Worm (Caenorhabditis elegans) whole organism, L4 larva: ENCODE results near the gene mltn-5.
A peak's percentile ranks its signal among the peaks of the same experiment; 100 is the strongest.

Source experiments
- F37D6.2 ChIP-seq: sonication (generic microtip); optimal IDR thresholded peaks from 2 replicates; lab custom pipeline; 2016; ENCODE audit warnings: mild to moderate bottlenecking, missing genetic modification characterization, missing compliant biosample characterization
- Y5F2A.4 ChIP-seq: fragments of 200-800 bp; sonication (Bioruptor generic); optimal IDR thresholded peaks from 2 replicates; lab custom pipeline; 2018; ENCODE audit warnings: mild to moderate bottlenecking, missing genetic modification characterization, missing compliant biosample characterization
- ZK337.2 ChIP-seq: fragments of 200-800 bp; sonication (Bioruptor generic); IDR thresholded peaks from 2 replicates; pipeline ENCODE4 v1.3.6; 2022; ENCODE audit warnings: missing genetic modification reagents, missing genetic modification characterization, missing compliant biosample characterization
- aha-1 ChIP-seq: fragments of 150-350 bp; peaks from one replicate; lab custom pipeline; 2014; ENCODE audit warnings: missing biosample characterization, missing genetic modification characterization
- ceh-44 ChIP-seq: fragments of 200-800 bp; sonication (Bioruptor generic); IDR thresholded peaks from 2 replicates; pipeline ENCODE4 v1.3.6; 2022; ENCODE audit warnings: missing genetic modification reagents, missing genetic modification characterization, missing compliant biosample characterization
- ceh-62 ChIP-seq: sonication (generic microtip); optimal IDR thresholded peaks from 2 replicates; lab custom pipeline; 2017; ENCODE audit warnings: missing biosample characterization, missing genetic modification characterization
- ctbp-1 ChIP-seq: fragments of 200-800 bp; sonication (Bioruptor generic); IDR thresholded peaks from 2 replicates; pipeline ENCODE4 v1.3.6; 2022; ENCODE audit warnings: missing genetic modification reagents, missing genetic modification characterization, missing compliant biosample characterization
- daf-16 ChIP-seq, 3 experiments: sonication (generic microtip); optimal IDR thresholded peaks; 2 replicates each; lab custom pipeline; 2016 to 2017; ENCODE audit warnings: missing genetic modification characterization in 3 of 3, missing genetic modification reagents in 3 of 3, mild to moderate bottlenecking in 2 of 3, missing compliant biosample characterization in 2 of 3, missing biosample characterization in 1 of 3, moderate library complexity in 1 of 3
- dmd-6 ChIP-seq: fragments of 200-800 bp; sonication (Bioruptor generic); IDR thresholded peaks from 2 replicates; pipeline ENCODE4 v1.3.6; 2022; ENCODE audit warnings: missing genetic modification reagents, missing genetic modification characterization, missing compliant biosample characterization
- dmd-8 ChIP-seq: fragments of 200-800 bp; sonication (Bioruptor generic); IDR thresholded peaks from 2 replicates; pipeline ENCODE4 v1.3.6; 2022; ENCODE audit warnings: missing genetic modification characterization, missing compliant biosample characterization
- dmd-9 ChIP-seq: fragments of 200-800 bp; sonication (Bioruptor generic); IDR thresholded peaks from 2 replicates; pipeline ENCODE4 v1.3.6; 2022; ENCODE audit warnings: missing genetic modification reagents, missing genetic modification characterization, missing compliant biosample characterization
- dpl-1 ChIP-seq: fragments of 150-350 bp; optimal IDR thresholded peaks from 2 replicates; lab custom pipeline; 2014; ENCODE audit warnings: missing biosample characterization, missing genetic modification reagents, missing genetic modification characterization
- duxl-1 ChIP-seq: sonication (generic microtip); optimal IDR thresholded peaks from 2 replicates; lab custom pipeline; 2016; ENCODE audit warnings: mild to moderate bottlenecking, missing genetic modification characterization, moderate library complexity, missing compliant biosample characterization; ENCODE audit not compliant: poor library complexity
- dve-1 ChIP-seq: sonication (generic microtip); optimal IDR thresholded peaks from 2 replicates; lab custom pipeline; 2017; ENCODE audit warnings: antibody characterized with exemption, mild to moderate bottlenecking, missing genetic modification characterization, missing compliant biosample characterization; ENCODE audit not compliant: insufficient read depth
- egl-27 ChIP-seq: sonication (generic microtip); optimal IDR thresholded peaks from 3 replicates; lab custom pipeline; 2017; ENCODE audit warnings: missing biosample characterization, missing genetic modification reagents, missing genetic modification characterization
- egl-43 ChIP-seq: fragments of 200-800 bp; sonication (Bioruptor generic); IDR thresholded peaks from 2 replicates; pipeline ENCODE4 v1.3.6; 2022; ENCODE audit warnings: missing genetic modification reagents, missing genetic modification characterization, missing compliant biosample characterization
- fos-1 ChIP-seq: fragments of 150-350 bp; optimal IDR thresholded peaks from 2 replicates; lab custom pipeline; 2014; ENCODE audit warnings: missing biosample characterization, missing genetic modification characterization
- hif-1 ChIP-seq, 2 experiments: sonication (generic microtip); optimal IDR thresholded peaks; 2 replicates each; lab custom pipeline; 2016 to 2017; ENCODE audit warnings: missing compliant biosample characterization in 2 of 2, missing genetic modification characterization in 2 of 2, missing genetic modification reagents in 2 of 2, missing genotype in 2 of 2, mild to moderate bottlenecking in 1 of 2
- hlh-11 ChIP-seq: fragments of 200-800 bp; sonication (Bioruptor generic); optimal IDR thresholded peaks from 2 replicates; lab custom pipeline; 2018; ENCODE audit warnings: mild to moderate bottlenecking, missing genetic modification characterization, missing compliant biosample characterization
- hlh-30 ChIP-seq: sonication (generic microtip); optimal IDR thresholded peaks from 2 replicates; lab custom pipeline; 2017; ENCODE audit warnings: antibody characterized with exemption, mild to moderate bottlenecking, missing genetic modification characterization, missing compliant biosample characterization; ENCODE audit not compliant: insufficient read depth
- lin-1 ChIP-seq: fragments of 200-800 bp; sonication (Bioruptor generic); IDR thresholded peaks from 2 replicates; pipeline ENCODE4 v1.3.6; 2022; ENCODE audit warnings: missing genetic modification reagents, missing genetic modification characterization, missing compliant biosample characterization
- lin-15B ChIP-seq: fragments of 150-350 bp; sonication (generic microtip); optimal IDR thresholded peaks from 3 replicates; lab custom pipeline; 2014; ENCODE audit warnings: missing biosample characterization, missing genetic modification characterization
- lsy-2 ChIP-seq, 2 experiments: fragments of 150-350 bp in 1 of 2; sonication (generic microtip) in 1 of 2; optimal IDR thresholded peaks; 2 replicates each; lab custom pipeline; 2014 to 2017; ENCODE audit warnings: missing biosample characterization in 2 of 2, missing genetic modification characterization in 2 of 2
- madf-5 ChIP-seq, 2 experiments: fragments of 200-800 bp; sonication (Bioruptor generic); IDR thresholded peaks; 2 replicates each; pipeline ENCODE4 v1.3.6; 2022; ENCODE audit warnings: missing compliant biosample characterization in 2 of 2, missing genetic modification characterization in 2 of 2
- mdl-1 ChIP-seq, 2 experiments: fragments of 150-350 bp in 1 of 2; sonication (generic microtip) in 1 of 2; optimal IDR thresholded peaks; 2 replicates each; lab custom pipeline; 2014 to 2017; ENCODE audit warnings: missing biosample characterization in 2 of 2, missing genetic modification characterization in 2 of 2
- mep-1 ChIP-seq: fragments of 150-350 bp; sonication (generic microtip); optimal IDR thresholded peaks from 3 replicates; lab custom pipeline; 2014; ENCODE audit warnings: missing biosample characterization, missing genetic modification characterization
- mes-2 ChIP-seq: sonication (generic microtip); optimal IDR thresholded peaks from 2 replicates; lab custom pipeline; 2016; ENCODE audit warnings: missing genotype, mild to moderate bottlenecking, missing genetic modification characterization, missing compliant biosample characterization; ENCODE audit not compliant: poor library complexity, severe bottlenecking
- mxl-3 ChIP-seq: fragments of 200-800 bp; sonication (Bioruptor generic); optimal IDR thresholded peaks from 2 replicates; lab custom pipeline; 2018; ENCODE audit warnings: mild to moderate bottlenecking, missing genetic modification characterization, missing compliant biosample characterization
- nhr-111 ChIP-seq: fragments of 200-800 bp; sonication (Bioruptor generic); optimal IDR thresholded peaks from 2 replicates; lab custom pipeline; 2018; ENCODE audit warnings: mild to moderate bottlenecking, missing genetic modification characterization, missing compliant biosample characterization
- nhr-237 ChIP-seq: sonication (generic microtip); optimal IDR thresholded peaks from 2 replicates; lab custom pipeline; 2017; ENCODE audit warnings: missing biosample characterization, missing genetic modification characterization
- nhr-28 ChIP-seq: fragments of 150-350 bp; optimal IDR thresholded peaks from 2 replicates; lab custom pipeline; 2014; ENCODE audit warnings: missing biosample characterization, missing genetic modification characterization
- nhr-42 ChIP-seq: fragments of 200-800 bp; sonication (Bioruptor generic); IDR thresholded peaks from 2 replicates; pipeline ENCODE4 v1.3.6; 2022; ENCODE audit warnings: missing genetic modification characterization, missing compliant biosample characterization
- nhr-77 ChIP-seq: fragments of 150-350 bp; optimal IDR thresholded peaks from 2 replicates; lab custom pipeline; 2014; ENCODE audit warnings: missing biosample characterization, missing genetic modification characterization
- pha-4 ChIP-seq, 2 experiments: fragments of 150-350 bp in 1 of 2; fragments of 200-800 bp in 1 of 2; sonication (Bioruptor generic) in 1 of 2; IDR thresholded peaks in 1 of 2; optimal IDR thresholded peaks in 1 of 2; 2 replicates each; pipeline versions ENCODE4 v1.3.6 to Lab custom; 2014 to 2022; ENCODE audit warnings: missing genetic modification characterization in 2 of 2, missing genetic modification reagents in 2 of 2, missing biosample characterization in 1 of 2, missing compliant biosample characterization in 1 of 2
- pqm-1 ChIP-seq: sonication (generic microtip); optimal IDR thresholded peaks from 2 replicates; lab custom pipeline; 2017; ENCODE audit warnings: missing biosample characterization, missing genetic modification characterization
- set-16 ChIP-seq: fragments of 200-800 bp; sonication (Bioruptor generic); IDR thresholded peaks from 2 replicates; pipeline ENCODE4 v1.3.6; 2022; ENCODE audit warnings: missing genetic modification reagents, missing genetic modification characterization, missing compliant biosample characterization
- tag-97 ChIP-seq: fragments of 200-800 bp; sonication (Bioruptor generic); IDR thresholded peaks from 2 replicates; pipeline ENCODE4 v1.3.6; 2022; ENCODE audit warnings: missing genetic modification characterization, missing compliant biosample characterization
- tra-1 ChIP-seq: fragments of 200-800 bp; sonication (Bioruptor generic); IDR thresholded peaks from 2 replicates; pipeline ENCODE4 v1.3.6; 2022; ENCODE audit warnings: missing genetic modification reagents, missing genetic modification characterization, missing compliant biosample characterization
- unc-130 ChIP-seq: sonication (generic microtip); optimal IDR thresholded peaks from 2 replicates; lab custom pipeline; 2016; ENCODE audit warnings: missing genetic modification reagents, missing genetic modification characterization, missing compliant biosample characterization
- unc-62 ChIP-seq, 3 experiments: fragments of 150-350 bp in 1 of 3; sonication (generic microtip); optimal IDR thresholded peaks in 2 of 3; peaks in 1 of 3; 1 replicate in 1 of 3; 2 replicates in 2 of 3; lab custom pipeline; 2014 to 2017; ENCODE audit warnings: missing biosample characterization in 3 of 3, missing genetic modification characterization in 3 of 3, missing genetic modification reagents in 3 of 3, missing genotype in 1 of 3
- ztf-11 ChIP-seq: fragments of 150-350 bp; optimal IDR thresholded peaks from 2 replicates; lab custom pipeline; 2014; ENCODE audit warnings: missing biosample characterization, missing genetic modification characterization
- ztf-7 ChIP-seq: fragments of 150-350 bp; optimal IDR thresholded peaks from 2 replicates; lab custom pipeline; 2014; ENCODE audit warnings: missing biosample characterization, missing genetic modification characterization

Gene mltn-5

ce11 chrII:13968979-13969378, 44.0 kb downstream of the mltn-5 start, which contains the start of gene sre-43:
TSS of gene sre-43 (minus strand) at chrII:13969079.
- TF ChIP-seq ceh-62 (tag; lab: Kevin White, UChicago) (no peak), nhr-111 (GFP tag; lab: Kevin White, UChicago) (no peak), dmd-6 (GFP tag; lab: Robert Waterston, UW) (no peak), pqm-1 (tag; lab: Kevin White, UChicago) (no peak), hif-1 (tag; optimal IDR thresholded peaks at IDR 0.05; lab: Kevin White, UChicago) (no peak), mxl-3 (no peak), duxl-1 (tag; lab: Kevin White, UChicago) (no peak), dmd-9 (GFP tag; lab: Robert Waterston, UW) (no peak)

ce11 chrII:13972199-13972598, 47.2 kb downstream of the mltn-5 start:
- TF ChIP-seq nhr-42 (GFP tag; lab: Robert Waterston, UW): peak; percentile 54
- TF ChIP-seq Y5F2A.4 (GFP tag; lab: Kevin White, UChicago): no peak
- TF ChIP-seq egl-43: 0 out of 2 replicates have a peak, but pooled peaks have one; percentile 32
- peak; percentile 82 for TF ChIP-seq set-16
- peak; percentile 87 for TF ChIP-seq aha-1 (tag; lab: Kevin White, UChicago)
- TF ChIP-seq ztf-7 (tag; lab: Kevin White, UChicago): no peak

- TF ChIP-seq nhr-28 (tag; lab: Kevin White, UChicago) (peak; percentile 51), ceh-44 (GFP tag; lab: Robert Waterston, UW) (no peak), mes-2 (tag; lab: Kevin White, UChicago) (peak; percentile 36), nhr-42 (GFP tag; lab: Robert Waterston, UW) (no peak), fos-1 (tag; lab: Kevin White, UChicago) (no peak), nhr-237 (tag; lab: Kevin White, UChicago) (no peak), nhr-111 (GFP tag; lab: Kevin White, UChicago) (no peak), dve-1 (tag; lab: Kevin White, UChicago) (peak; percentile 60), ctbp-1 (GFP tag; lab: Robert Waterston, UW) (no peak), ZK337.2 (no peak), pqm-1 (tag; lab: Kevin White, UChicago) (peak; percentile 5), egl-27 (tag; lab: Kevin White, UChicago) (no peak), hlh-11 (tag; lab: Kevin White, UChicago) (peak; percentile 27), F37D6.2 (tag; lab: Kevin White, UChicago) (no peak), Y5F2A.4 (GFP tag; lab: Kevin White, UChicago) (no peak), daf-16 (GFP tag; optimal IDR thresholded peaks at IDR 0.05; lab: Kevin White, UChicago) (no peak), daf-16 (tag; optimal IDR thresholded peaks at IDR 0.05; lab: Kevin White, UChicago) (peak; percentile 41), lin-1 (GFP tag; lab: Robert Waterston, UW) (no peak), tra-1 (GFP tag; lab: Robert Waterston, UW) (no peak), ztf-11 (tag; lab: Kevin White, UChicago) (no peak), mxl-3 (peak; percentile 17), nhr-77 (tag; lab: Kevin White, UChicago) (peak; percentile 46), unc-130 (GFP tag; lab: Kevin White, UChicago) (no peak), lsy-2 (tag; optimal IDR thresholded peaks at IDR 0.05; lab: Kevin White, UChicago) (peak in 1 of 2 experiments; percentile 40), madf-5 (GFP tag; IDR thresholded peaks at IDR 0.05; lab: Robert Waterston, UW) (no peak), lin-15B (tag; lab: Kevin White, UChicago) (no peak), dmd-9 (GFP tag; lab: Robert Waterston, UW) (no peak), mep-1 (tag; lab: Kevin White, UChicago) (peak; percentile 32), hlh-30 (peak; percentile 15), dmd-8 (GFP tag; lab: Robert Waterston, UW) (no peak), dpl-1 (GFP tag; lab: Kevin White, UChicago) (peak; percentile 7), hif-1 (tag; optimal IDR thresholded peaks at IDR 0.05; lab: Kevin White, UChicago) (no peak), mdl-1 (tag; optimal IDR thresholded peaks at IDR 0.05; lab: Kevin White, UChicago) (peak in 1 of 2 experiments; percentile 29), unc-62 (GFP tag; optimal IDR thresholded peaks at IDR 0.05 in 1 of 2; lab: Kevin White, UChicago) (peak in 1 of 2 experiments; percentile 79), unc-62 (tag; optimal IDR thresholded peaks at IDR 0.05; lab: Kevin White, UChicago) (no peak), dmd-6 (GFP tag; lab: Robert Waterston, UW) (0 out of 2 replicates have a peak, but pooled peaks have one; percentile 19), tag-97 (no peak), pha-4 (GFP tag; IDR thresholded peaks at IDR 0.05; lab: Robert Waterston, UW) (no peak), pha-4 (tag; optimal IDR thresholded peaks at IDR 0.05; lab: Kevin White, UChicago) (no peak)
These were observed 48.5 kb downstream of the mltn-5 start, which contains the start of gene Y39G8B.1 for ce11 chrII:13973514-13973913. TSS of gene Y39G8B.1 (minus strand) at chrII:13973812.
